Worm (Caenorhabditis elegans): Measurements from ENCODE around the gene srx-125.

The srx-125 gene

ce11 chrV:13338037-13338436 lies 29.1 kb upstream of the srx-125 start:
- no peak for TF ChIP-seq mab-5 (tag; optimal IDR thresholded peaks at IDR 0.05)
- no peak for TF ChIP-seq nhr-76 (tag; optimal IDR thresholded peaks at IDR 0.05)
- TF ChIP-seq ces-1 (GFP tag; optimal IDR thresholded peaks at IDR 0.05), result no peak
- TF ChIP-seq snpc-4 (tag; optimal IDR thresholded peaks at IDR 0.05), result no peak
- TF ChIP-seq M03D4.4 (tag; optimal IDR thresholded peaks at IDR 0.05), result no peak
- no peak for TF ChIP-seq drap-1 (GFP tag; optimal IDR thresholded peaks at IDR 0.05)
- no peak for TF ChIP-seq ceh-83 (GFP tag; optimal IDR thresholded peaks at IDR 0.05)
- TF ChIP-seq flh-1 (GFP tag; optimal IDR thresholded peaks at IDR 0.05), result no peak
- no peak for TF ChIP-seq elt-1 (tag; optimal IDR thresholded peaks at IDR 0.05; ENCODE audit: borderline replicate concordance, insufficient read depth)
- no peak for TF ChIP-seq unc-120 (tag; optimal IDR thresholded peaks at IDR 0.05; ENCODE audit: poor library complexity, severe bottlenecking)
- no peak for TF ChIP-seq zip-8 (tag; optimal IDR thresholded peaks at IDR 0.05)
- TF ChIP-seq pha-4 (tag; optimal IDR thresholded peaks at IDR 0.05), result no peak
- TF ChIP-seq mls-2 (tag; optimal IDR thresholded peaks at IDR 0.05), result no peak
- no peak for TF ChIP-seq ceh-39 (tag; optimal IDR thresholded peaks at IDR 0.05)
- no peak for TF ChIP-seq nhr-2 (tag; optimal IDR thresholded peaks at IDR 0.05)
- TF ChIP-seq sptf-1 (tag; optimal IDR thresholded peaks at IDR 0.05), result no peak

DNA sequence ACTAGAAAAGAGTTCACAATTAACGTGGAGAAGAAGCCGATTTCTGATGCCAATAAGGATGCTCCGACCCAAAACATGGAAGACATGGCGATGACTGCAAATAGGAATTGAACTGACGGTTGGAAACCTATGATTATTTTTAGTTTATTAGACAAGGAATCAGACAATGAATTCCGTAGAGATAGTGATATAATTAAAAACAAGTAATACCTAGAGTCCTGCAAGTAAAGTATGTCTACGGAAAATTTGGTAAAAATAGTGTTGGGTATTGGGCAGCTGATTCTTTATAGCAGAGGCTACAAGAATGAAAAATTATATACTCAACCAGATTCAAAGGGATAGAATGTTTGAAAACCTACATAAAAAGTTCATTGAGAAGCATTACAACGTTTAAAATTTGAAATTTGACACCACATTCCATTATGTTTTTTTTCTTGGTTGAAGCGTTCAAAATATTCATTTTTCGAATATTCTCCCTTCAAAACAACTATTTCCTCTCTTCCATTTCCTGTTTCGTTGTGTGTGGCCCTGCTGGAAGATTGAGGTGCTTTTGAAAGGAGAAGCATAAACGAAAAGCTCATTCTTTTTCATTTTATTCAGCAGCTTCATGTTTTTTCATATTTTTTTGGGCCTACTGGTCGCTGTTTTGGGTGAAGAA lies 27.4 kb upstream of the srx-125 start, which contains the start of the genes str-4 and lgc-48:
TSS of gene str-4 (minus strand) at position 101 of the 658 bp plus-strand sequence.
TSS of gene lgc-48 (plus strand) at position 608 of the 658 bp plus-strand sequence.
- TF ChIP-seq nhr-12 (tag; optimal IDR thresholded peaks at IDR 0.05), result no peak

- TF ChIP-seq unc-39 (tag; optimal IDR thresholded peaks at IDR 0.05), result no peak
- TF ChIP-seq sptf-1 (tag; optimal IDR thresholded peaks at IDR 0.05), result no peak
- no peak for TF ChIP-seq lin-32 (GFP tag; optimal IDR thresholded peaks at IDR 0.05)
- TF ChIP-seq mab-5 (tag; optimal IDR thresholded peaks at IDR 0.05), result no peak
- no peak for TF ChIP-seq lin-13 (tag; optimal IDR thresholded peaks at IDR 0.05)
Measured at ce11 chrV:13342235-13342634, 24.9 kb upstream of the srx-125 start.

DNA sequence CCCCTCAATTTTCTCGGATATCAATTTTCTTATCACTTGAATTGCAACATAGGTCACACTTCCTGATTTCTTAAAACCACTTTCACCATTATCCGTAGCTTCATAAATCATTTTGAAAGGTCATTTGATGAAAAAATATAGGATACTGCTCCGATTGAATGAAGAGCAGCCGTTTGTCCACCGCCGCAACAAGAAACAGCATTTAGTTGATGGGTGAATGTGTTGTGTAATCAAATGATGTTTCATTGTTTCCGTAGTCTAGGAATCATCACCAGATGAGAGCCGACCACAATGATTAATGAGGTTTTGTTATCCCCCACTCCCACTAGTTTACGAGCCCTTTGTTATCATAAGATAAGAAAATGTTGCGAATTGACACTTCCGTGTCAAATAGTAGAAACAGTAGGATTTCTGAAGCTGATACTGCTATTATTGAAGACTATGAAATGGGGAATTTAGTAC lies 21.2 kb upstream of the srx-125 start, which contains the start of gene twk-43:
TSS of gene twk-43 (plus strand) at position 412 of the 462 bp plus-strand sequence.
- TF ChIP-seq bed-3 (GFP tag; optimal IDR thresholded peaks at IDR 0.05), result no peak
- TF ChIP-seq drap-1 (GFP tag; optimal IDR thresholded peaks at IDR 0.05), result no peak
- no peak for TF ChIP-seq mep-1 (tag; optimal IDR thresholded peaks at IDR 0.05)
- no peak for TF ChIP-seq M03D4.4 (tag; optimal IDR thresholded peaks at IDR 0.05)
- no peak for TF ChIP-seq elt-3 (tag; optimal IDR thresholded peaks at IDR 0.05)
- no peak for TF ChIP-seq lin-32 (GFP tag; optimal IDR thresholded peaks at IDR 0.05)
- no peak for TF ChIP-seq nhr-76 (tag; optimal IDR thresholded peaks at IDR 0.05)
- TF ChIP-seq ham-2 (GFP tag; optimal IDR thresholded peaks at IDR 0.05), result no peak
- no peak for TF ChIP-seq sem-2 (GFP tag; optimal IDR thresholded peaks at IDR 0.05)
- peak; percentile 71 for TF ChIP-seq mab-5 (tag; optimal IDR thresholded peaks at IDR 0.05)
- TF ChIP-seq nhr-12 (tag; optimal IDR thresholded peaks at IDR 0.05), result no peak
- no peak for TF ChIP-seq ces-1 (GFP tag; optimal IDR thresholded peaks at IDR 0.05)
- TF ChIP-seq unc-62 (GFP tag; optimal IDR thresholded peaks at IDR 0.05), result peak; percentile 82
- no peak for TF ChIP-seq nhr-237 (tag; optimal IDR thresholded peaks at IDR 0.05)
- TF ChIP-seq elt-1 (tag; optimal IDR thresholded peaks at IDR 0.05; ENCODE audit: borderline replicate concordance, insufficient read depth), result no peak

ce11 chrV:13350302-13350701 lies 16.8 kb upstream of the srx-125 start:
- TF ChIP-seq sptf-1 (tag; optimal IDR thresholded peaks at IDR 0.05), result no peak
- no peak for TF ChIP-seq bed-3 (GFP tag; optimal IDR thresholded peaks at IDR 0.05)
- no peak for TF ChIP-seq lin-13 (tag; optimal IDR thresholded peaks at IDR 0.05)
- TF ChIP-seq nhr-2 (tag; optimal IDR thresholded peaks at IDR 0.05), result no peak
- no peak for TF ChIP-seq drap-1 (GFP tag; optimal IDR thresholded peaks at IDR 0.05)
- no peak for TF ChIP-seq nhr-28 (tag; optimal IDR thresholded peaks at IDR 0.05)
- TF ChIP-seq elt-3 (tag; optimal IDR thresholded peaks at IDR 0.05), result no peak
- TF ChIP-seq lsy-2 (tag; optimal IDR thresholded peaks at IDR 0.05), result no peak
- no peak for TF ChIP-seq tbx-8 (GFP tag; optimal IDR thresholded peaks at IDR 0.05)
